2 fruit fly cellular contexts compared by ENCODE assay signal in genomic region chr2L:7226587-7226986, dm6.
TF ChIP-seq lines count a peak whose summit lies in the region.

No protein-coding gene starts in this region.

- no peak for TF ChIP-seq CTCF in whole organism, embryonic (GFP tag; optimal IDR thresholded peaks at IDR 0.05; lab: Kevin White, UChicago)

TF ChIP-seq in whole organism, embryonic, 481 proteins besides CTCF, POLR2A, EP300 and RAD21:
- TF ChIP-seq stwl (tag; optimal IDR thresholded peaks at IDR 0.05; lab: Kevin White, UChicago) (peak; percentile 88), cg (GFP tag; optimal IDR thresholded peaks at IDR 0.05; lab: Kevin White, UChicago) (peak; percentile 40), CG15011 (GFP tag; optimal IDR thresholded peaks at IDR 0.05; lab: Kevin White, UChicago) (no peak)

TF ChIP-seq in whole organism, prepupa, 60 proteins besides CTCF, POLR2A, EP300 and RAD21:
- no peak for TF ChIP-seq CG11294 (GFP tag; IDR thresholded peaks at IDR 0.05; lab: Robert Waterston, UW)
- no peak for TF ChIP-seq CG10669 (GFP tag; optimal IDR thresholded peaks at IDR 0.05; lab: Kevin White, UChicago)
- peak; percentile 87 for TF ChIP-seq CG6808 (GFP tag; optimal IDR thresholded peaks at IDR 0.05; lab: Kevin White, UChicago)
- no peak for TF ChIP-seq Hr38 (GFP tag; optimal IDR thresholded peaks at IDR 0.05; lab: Kevin White, UChicago)
- no peak for TF ChIP-seq CG16779 (tag; optimal IDR thresholded peaks at IDR 0.05; lab: Kevin White, UChicago)
